Fruit fly (Drosophila melanogaster) S2 (cell line): ENCODE data around the gene CG32536.
A peak's percentile ranks its signal among the peaks of the same experiment; 100 is the strongest.

Experiments used
- CG8478 ChIP-seq: fragments of >200 bp; optimal IDR thresholded peaks from 2 replicates; lab custom pipeline; 2018
- CTCF ChIP-seq, 2 experiments: fragments of >200 bp; optimal IDR thresholded peaks; 2 replicates each; lab custom pipeline; 2018

- TF ChIP-seq CG8478 (lab: Kevin White, UChicago) (no peak), CTCF (optimal IDR thresholded peaks at IDR 0.05; lab: Kevin White, UChicago) (peak; percentile 31 to 42)
These were observed 34.8 kb downstream of the CG32536 start, which contains the start of gene CG14196 for dm6 chrX:19241790-19242373.
